Worm (Caenorhabditis elegans) whole organism, late embryonic: Measurements from ENCODE around the gene mcu-1.

Source experiments
- C08G9.2 ChIP-seq: sonication (generic microtip); optimal IDR thresholded peaks from 2 replicates; lab custom pipeline; 2016; ENCODE audit warnings: mild to moderate bottlenecking, missing genetic modification characterization, moderate library complexity, missing compliant biosample characterization
- C38D4.7 ChIP-seq: fragments of 200-800 bp; sonication (Bioruptor generic); optimal IDR thresholded peaks from 2 replicates; lab custom pipeline; 2018; ENCODE audit warnings: mild to moderate bottlenecking, missing genetic modification characterization, moderate library complexity, missing compliant biosample characterization
- F13H6.1 ChIP-seq: sonication (generic microtip); optimal IDR thresholded peaks from 2 replicates; lab custom pipeline; 2016; ENCODE audit warnings: missing genetic modification characterization, missing compliant biosample characterization
- K09A11.1 ChIP-seq: sonication (generic microtip); optimal IDR thresholded peaks from 2 replicates; lab custom pipeline; 2017; ENCODE audit warnings: antibody characterized with exemption, mild to moderate bottlenecking, missing genetic modification characterization, missing compliant biosample characterization; ENCODE audit not compliant: insufficient read depth
- T23F11.4 ChIP-seq: fragments of 200-800 bp; sonication (Bioruptor generic); optimal IDR thresholded peaks from 2 replicates; lab custom pipeline; 2018; ENCODE audit warnings: mild to moderate bottlenecking, missing genetic modification characterization, missing compliant biosample characterization
- ahr-1 ChIP-seq: sonication (generic microtip); optimal IDR thresholded peaks from 2 replicates; lab custom pipeline; 2016; ENCODE audit warnings: missing genetic modification characterization, missing compliant biosample characterization
- ama-1 ChIP-seq: fragments of 150-350 bp; optimal IDR thresholded peaks from 2 replicates; lab custom pipeline; 2014
- ceh-18 ChIP-seq: sonication (generic microtip); optimal IDR thresholded peaks from 2 replicates; lab custom pipeline; 2016; ENCODE audit warnings: missing genetic modification characterization, missing compliant biosample characterization
- ceh-24 ChIP-seq: sonication (generic microtip); optimal IDR thresholded peaks from 2 replicates; lab custom pipeline; 2016; ENCODE audit warnings: mild to moderate bottlenecking, missing genetic modification characterization, missing compliant biosample characterization
- ceh-31 ChIP-seq: sonication (generic microtip); optimal IDR thresholded peaks from 2 replicates; lab custom pipeline; 2016; ENCODE audit warnings: missing genetic modification characterization, missing compliant biosample characterization
- ceh-34 ChIP-seq: sonication (generic microtip); optimal IDR thresholded peaks from 2 replicates; lab custom pipeline; 2016; ENCODE audit warnings: mild to moderate bottlenecking, missing genetic modification characterization, missing compliant biosample characterization
- ceh-48 ChIP-seq: sonication (generic microtip); optimal IDR thresholded peaks from 2 replicates; lab custom pipeline; 2016; ENCODE audit warnings: missing genetic modification characterization, inconsistent platforms, missing compliant biosample characterization
- ceh-9 ChIP-seq: sonication (generic microtip); optimal IDR thresholded peaks from 2 replicates; lab custom pipeline; 2016; ENCODE audit warnings: mild to moderate bottlenecking, missing genetic modification characterization, inconsistent platforms, missing compliant biosample characterization
- dmd-4 ChIP-seq: sonication (generic microtip); optimal IDR thresholded peaks from 2 replicates; lab custom pipeline; 2016; ENCODE audit warnings: borderline replicate concordance, missing genetic modification characterization, missing compliant biosample characterization
- dve-1 ChIP-seq: sonication (generic microtip); optimal IDR thresholded peaks from 2 replicates; lab custom pipeline; 2017; ENCODE audit warnings: antibody characterized with exemption, mild to moderate bottlenecking, missing genetic modification characterization, missing compliant biosample characterization
- elt-2 ChIP-seq: sonication (generic microtip); optimal IDR thresholded peaks from 2 replicates; lab custom pipeline; 2016; ENCODE audit warnings: missing genetic modification reagents, missing genetic modification characterization, missing compliant biosample characterization
- ets-4 ChIP-seq: sonication (generic microtip); optimal IDR thresholded peaks from 2 replicates; lab custom pipeline; 2016; ENCODE audit warnings: missing genetic modification characterization, missing compliant biosample characterization
- eyg-1 ChIP-seq: sonication (generic microtip); optimal IDR thresholded peaks from 2 replicates; lab custom pipeline; 2016; ENCODE audit warnings: missing genotype, missing genetic modification characterization, missing compliant biosample characterization
- fax-1 ChIP-seq: sonication (generic microtip); optimal IDR thresholded peaks from 2 replicates; lab custom pipeline; 2016; ENCODE audit warnings: missing genotype, missing genetic modification characterization, missing compliant biosample characterization
- fkh-10 ChIP-seq: fragments of 150-350 bp; optimal IDR thresholded peaks from 2 replicates; lab custom pipeline; 2014; ENCODE audit warnings: missing biosample characterization, missing genetic modification reagents, missing genetic modification characterization
- fkh-6 ChIP-seq: sonication (generic microtip); optimal IDR thresholded peaks from 2 replicates; lab custom pipeline; 2016; ENCODE audit warnings: missing genetic modification characterization, missing compliant biosample characterization
- hlh-15 ChIP-seq: sonication (generic microtip); optimal IDR thresholded peaks from 2 replicates; lab custom pipeline; 2016; ENCODE audit warnings: missing genetic modification characterization, missing compliant biosample characterization
- hlh-6 ChIP-seq: sonication (generic microtip); optimal IDR thresholded peaks from 2 replicates; lab custom pipeline; 2016; ENCODE audit warnings: missing genotype, missing genetic modification characterization, missing compliant biosample characterization
- lim-6 ChIP-seq: sonication (generic microtip); optimal IDR thresholded peaks from 2 replicates; lab custom pipeline; 2016; ENCODE audit warnings: missing genetic modification characterization, missing compliant biosample characterization
- madf-2 ChIP-seq: sonication (generic microtip); optimal IDR thresholded peaks from 2 replicates; lab custom pipeline; 2017; ENCODE audit warnings: missing genetic modification characterization, missing compliant biosample characterization
- mec-3 ChIP-seq: sonication (generic microtip); optimal IDR thresholded peaks from 2 replicates; lab custom pipeline; 2016; ENCODE audit warnings: borderline replicate concordance, missing genetic modification characterization, missing compliant biosample characterization
- nfya-1 ChIP-seq: sonication (generic microtip); optimal IDR thresholded peaks from 2 replicates; lab custom pipeline; 2017; ENCODE audit warnings: missing genetic modification characterization, mild to moderate bottlenecking, missing compliant biosample characterization, antibody characterized with exemption, moderate library complexity
- nhr-11 ChIP-seq: fragments of 150-350 bp; optimal IDR thresholded peaks from 2 replicates; lab custom pipeline; 2014; ENCODE audit warnings: missing biosample characterization, missing genetic modification characterization
- nhr-232 ChIP-seq: sonication (generic microtip); optimal IDR thresholded peaks from 2 replicates; lab custom pipeline; 2016; ENCODE audit warnings: missing genetic modification characterization, missing compliant biosample characterization
- npax-4 ChIP-seq: sonication (generic microtip); optimal IDR thresholded peaks from 2 replicates; lab custom pipeline; 2016; ENCODE audit warnings: missing genetic modification characterization, missing compliant biosample characterization
- odd-2 ChIP-seq: sonication (generic microtip); optimal IDR thresholded peaks from 2 replicates; lab custom pipeline; 2017; ENCODE audit warnings: antibody characterized with exemption, mild to moderate bottlenecking, missing genetic modification characterization, missing compliant biosample characterization
- pax-1 ChIP-seq: fragments of 150-350 bp; optimal IDR thresholded peaks from 2 replicates; lab custom pipeline; 2014; ENCODE audit warnings: missing biosample characterization, missing genetic modification characterization
- pha-4 ChIP-seq: fragments of 150-350 bp; optimal IDR thresholded peaks from 2 replicates; lab custom pipeline; 2018; ENCODE audit warnings: missing biosample characterization, missing genetic modification reagents, missing genetic modification characterization
- pqm-1 ChIP-seq: sonication (generic microtip); optimal IDR thresholded peaks from 2 replicates; lab custom pipeline; 2016; ENCODE audit warnings: missing genetic modification characterization, missing compliant biosample characterization
- ref-2 ChIP-seq: sonication (generic microtip); optimal IDR thresholded peaks from 2 replicates; lab custom pipeline; 2016; ENCODE audit warnings: missing genetic modification characterization, missing compliant biosample characterization
- sox-2 ChIP-seq: fragments of 200-800 bp; sonication (Bioruptor generic); IDR thresholded peaks from 2 replicates; pipeline ENCODE4 v1.3.6; 2022; ENCODE audit warnings: missing genetic modification reagents, missing genetic modification characterization, missing compliant biosample characterization
- sox-4 ChIP-seq: sonication (generic microtip); optimal IDR thresholded peaks from 2 replicates; lab custom pipeline; 2017; ENCODE audit warnings: mild to moderate bottlenecking, missing genetic modification characterization, inconsistent platforms, missing compliant biosample characterization
- syd-9 ChIP-seq: sonication (generic microtip); optimal IDR thresholded peaks from 2 replicates; lab custom pipeline; 2016; ENCODE audit warnings: mild to moderate bottlenecking, missing genetic modification characterization, moderate library complexity, missing compliant biosample characterization
- tbx-2 ChIP-seq: sonication (generic microtip); optimal IDR thresholded peaks from 2 replicates; lab custom pipeline; 2016; ENCODE audit warnings: missing genetic modification characterization, missing compliant biosample characterization
- tbx-7 ChIP-seq: sonication (generic microtip); optimal IDR thresholded peaks from 2 replicates; lab custom pipeline; 2016; ENCODE audit warnings: missing genotype, missing genetic modification characterization, missing compliant biosample characterization
- unc-3 ChIP-seq, 2 experiments: fragments of 200-800 bp in 1 of 2; sonication (Bioruptor generic) in 1 of 2; sonication (generic microtip) in 1 of 2; conservative IDR thresholded peaks in 1 of 2; optimal IDR thresholded peaks in 1 of 2; 2 replicates each; pipeline versions ENCODE4 v1.3.6 to Lab custom; 2016 to 2022; ENCODE audit warnings: missing compliant biosample characterization in 2 of 2, missing genetic modification characterization in 2 of 2, missing genetic modification reagents in 1 of 2
- unc-42 ChIP-seq: sonication (generic microtip); optimal IDR thresholded peaks from 2 replicates; lab custom pipeline; 2016; ENCODE audit warnings: missing genotype, missing genetic modification characterization, missing compliant biosample characterization
- zip-5 ChIP-seq: sonication (generic microtip); optimal IDR thresholded peaks from 2 replicates; lab custom pipeline; 2016; ENCODE audit warnings: missing genetic modification characterization, missing compliant biosample characterization

mcu-1 gene

ce11 chrIV:5979818-5980217, 40.8 kb upstream of the mcu-1 start:
- no peak for TF ChIP-seq ets-4 (tag; lab: Kevin White, UChicago)
- TF ChIP-seq ceh-24: no peak
- no peak for TF ChIP-seq npax-4 (tag; lab: Kevin White, UChicago)
- TF ChIP-seq ceh-9 (tag; lab: Kevin White, UChicago): no peak
- TF ChIP-seq fax-1 (tag; lab: Kevin White, UChicago): no peak
- no peak for TF ChIP-seq hlh-15 (tag; lab: Kevin White, UChicago)
- TF ChIP-seq tbx-2 (tag; lab: Kevin White, UChicago): no peak
- no peak for TF ChIP-seq ref-2
- no peak for TF ChIP-seq odd-2

- peak; percentile 37 for TF ChIP-seq ama-1 (lab: Kevin White, UChicago)
- peak; percentile 35; the same call in 1 of the 2 replicates for TF ChIP-seq unc-3 (GFP tag; conservative IDR thresholded peaks at IDR 0.05; lab: Robert Waterston, UW)
- TF ChIP-seq unc-3 (tag; optimal IDR thresholded peaks at IDR 0.05; lab: Kevin White, UChicago): peak; percentile 77
- peak; percentile 82 for TF ChIP-seq unc-42 (tag; lab: Kevin White, UChicago)
- TF ChIP-seq ceh-34 (tag; lab: Kevin White, UChicago): no peak
- TF ChIP-seq, all 69 proteins: peak for 3
Observed at ce11 chrIV:5977276-5977675, 38.2 kb upstream of the mcu-1 start.

- TF ChIP-seq mec-3 (tag; lab: Kevin White, UChicago) (no peak), lim-6 (tag; lab: Kevin White, UChicago) (no peak), unc-42 (tag; lab: Kevin White, UChicago) (peak; percentile 31), sox-2 (no peak), ceh-34 (tag; lab: Kevin White, UChicago) (peak; percentile 60), eyg-1 (tag; lab: Kevin White, UChicago) (no peak), K09A11.1 (tag; lab: Kevin White, UChicago) (no peak), zip-5 (tag; lab: Kevin White, UChicago) (no peak)
- TF ChIP-seq, all 69 proteins: peak for 2
Observed at ce11 chrIV:5975202-5975601, 36.2 kb upstream of the mcu-1 start, which contains the start of gene unc-44. TSS of gene unc-44 (plus strand) at chrIV:5975557.

- TF ChIP-seq nhr-11 (tag; lab: Kevin White, UChicago): no peak
- no peak for TF ChIP-seq lim-6 (tag; lab: Kevin White, UChicago)
- peak; percentile 96 for TF ChIP-seq nfya-1
- no peak for TF ChIP-seq madf-2 (tag; lab: Kevin White, UChicago)
- no peak for TF ChIP-seq ref-2
- TF ChIP-seq unc-42 (tag; lab: Kevin White, UChicago): peak; percentile 74
- no peak for TF ChIP-seq dmd-4 (tag; lab: Kevin White, UChicago)
- no peak for TF ChIP-seq pha-4
- TF ChIP-seq hlh-6: no peak
- no peak for TF ChIP-seq ceh-9 (tag; lab: Kevin White, UChicago)
- TF ChIP-seq dve-1: no peak
- TF ChIP-seq T23F11.4 (GFP tag; lab: Kevin White, UChicago): peak; percentile 49
- TF ChIP-seq sox-4 (tag; lab: Kevin White, UChicago): no peak
- no peak for TF ChIP-seq pax-1 (tag; lab: Kevin White, UChicago)
- no peak for TF ChIP-seq ets-4 (tag; lab: Kevin White, UChicago)
- TF ChIP-seq zip-5 (tag; lab: Kevin White, UChicago): no peak
- TF ChIP-seq odd-2: no peak
- no peak for TF ChIP-seq elt-2 (tag; lab: Kevin White, UChicago)
- peak; percentile 36 for TF ChIP-seq C08G9.2 (tag; lab: Kevin White, UChicago)
- no peak for TF ChIP-seq ahr-1 (tag; lab: Kevin White, UChicago)
- TF ChIP-seq ceh-31 (tag; lab: Kevin White, UChicago): peak; percentile 74
- peak; percentile 60 for TF ChIP-seq ceh-34 (tag; lab: Kevin White, UChicago)
- no peak for TF ChIP-seq tbx-7
- peak; percentile 28 for TF ChIP-seq F13H6.1 (tag; lab: Kevin White, UChicago)
- no peak for TF ChIP-seq sox-2
- TF ChIP-seq pqm-1 (tag; lab: Kevin White, UChicago): no peak
- TF ChIP-seq ceh-18 (tag; lab: Kevin White, UChicago): peak; percentile 80
- no peak for TF ChIP-seq unc-3 (GFP tag; conservative IDR thresholded peaks at IDR 0.05; lab: Robert Waterston, UW)
- TF ChIP-seq unc-3 (tag; optimal IDR thresholded peaks at IDR 0.05; lab: Kevin White, UChicago): peak; percentile 36
- TF ChIP-seq C38D4.7 (GFP tag; lab: Kevin White, UChicago): no peak
- TF ChIP-seq fkh-10 (GFP tag; lab: Kevin White, UChicago): no peak
- peak; percentile 12 for TF ChIP-seq ceh-48 (tag; lab: Kevin White, UChicago)
- no peak for TF ChIP-seq fkh-6 (tag; lab: Kevin White, UChicago)
- peak; percentile 46 for TF ChIP-seq syd-9
- TF ChIP-seq K09A11.1 (tag; lab: Kevin White, UChicago): peak; percentile 7
- TF ChIP-seq nhr-232 (tag; lab: Kevin White, UChicago): no peak
- no peak for TF ChIP-seq fax-1 (tag; lab: Kevin White, UChicago)
Observed at ce11 chrIV:5973947-5974495, 35.0 kb upstream of the mcu-1 start.
